Worm (Caenorhabditis elegans) whole organism, mixed stage, embryonic: ENCODE measurements around the gene str-264.
A peak's percentile ranks its signal among the peaks of the same experiment; 100 is the strongest.

Experiments
- M03D4.4 ChIP-seq: sonication (generic microtip); optimal IDR thresholded peaks from 2 replicates; lab custom pipeline; 2017; ENCODE audit warnings: mild to moderate bottlenecking, missing genetic modification characterization, missing compliant biosample characterization
- bed-3 ChIP-seq: fragments of 200-800 bp; sonication (Bioruptor generic); optimal IDR thresholded peaks from 3 replicates; lab custom pipeline; 2018; ENCODE audit warnings: mild to moderate bottlenecking, missing genetic modification characterization, moderate library complexity, missing compliant biosample characterization
- blmp-1 ChIP-seq: fragments of 150-350 bp; optimal IDR thresholded peaks from 2 replicates; lab custom pipeline; 2014; ENCODE audit warnings: missing biosample characterization, missing genetic modification characterization
- ceh-39 ChIP-seq: fragments of 150-350 bp; optimal IDR thresholded peaks from 2 replicates; lab custom pipeline; 2014; ENCODE audit warnings: missing biosample characterization, missing genetic modification characterization
- ceh-43 ChIP-seq: fragments of 200-800 bp; sonication (Bioruptor generic); optimal IDR thresholded peaks from 2 replicates; lab custom pipeline; 2018; ENCODE audit warnings: mild to moderate bottlenecking, missing genetic modification characterization, moderate library complexity, missing compliant biosample characterization
- ceh-83 ChIP-seq: fragments of 200-800 bp; sonication (Bioruptor generic); optimal IDR thresholded peaks from 2 replicates; lab custom pipeline; 2018; ENCODE audit warnings: mild to moderate bottlenecking, missing genetic modification characterization, missing compliant biosample characterization
- cnd-1 ChIP-seq: fragments of 200-800 bp; sonication (Bioruptor generic); optimal IDR thresholded peaks from 2 replicates; lab custom pipeline; 2018; ENCODE audit warnings: mild to moderate bottlenecking, missing genetic modification characterization, missing compliant biosample characterization
- drap-1 ChIP-seq: fragments of 200-800 bp; sonication (Bioruptor generic); optimal IDR thresholded peaks from 3 replicates; lab custom pipeline; 2018; ENCODE audit warnings: mild to moderate bottlenecking, missing genetic modification characterization, missing compliant biosample characterization
- elt-1 ChIP-seq: sonication (generic microtip); optimal IDR thresholded peaks from 2 replicates; lab custom pipeline; 2017; ENCODE audit warnings: missing genetic modification characterization, mild to moderate bottlenecking, missing compliant biosample characterization, antibody characterized with exemption, moderate library complexity, borderline replicate concordance; ENCODE audit not compliant: insufficient read depth
- flh-1 ChIP-seq: fragments of 200-800 bp; sonication (Bioruptor generic); optimal IDR thresholded peaks from 2 replicates; lab custom pipeline; 2018; ENCODE audit warnings: mild to moderate bottlenecking, missing genetic modification characterization, moderate library complexity, missing compliant biosample characterization
- ham-2 ChIP-seq: fragments of 200-800 bp; sonication (Bioruptor generic); optimal IDR thresholded peaks from 2 replicates; lab custom pipeline; 2018; ENCODE audit warnings: mild to moderate bottlenecking, missing genetic modification characterization, missing compliant biosample characterization
- hlh-1 ChIP-seq: fragments of 150-350 bp; optimal IDR thresholded peaks from 2 replicates; lab custom pipeline; 2014; ENCODE audit warnings: missing biosample characterization, missing genetic modification reagents, missing genetic modification characterization
- lin-13 ChIP-seq: fragments of 150-350 bp; optimal IDR thresholded peaks from 2 replicates; lab custom pipeline; 2014; ENCODE audit warnings: missing biosample characterization, missing genetic modification characterization
- lin-32 ChIP-seq: fragments of 200-800 bp; sonication (Bioruptor generic); optimal IDR thresholded peaks from 2 replicates; lab custom pipeline; 2018; ENCODE audit warnings: mild to moderate bottlenecking, missing genetic modification characterization, missing compliant biosample characterization
- mab-5 ChIP-seq: fragments of 150-350 bp; optimal IDR thresholded peaks from 2 replicates; lab custom pipeline; 2014; ENCODE audit warnings: missing biosample characterization, missing genetic modification characterization
- mep-1 ChIP-seq: fragments of 150-350 bp; optimal IDR thresholded peaks from 2 replicates; lab custom pipeline; 2017; ENCODE audit warnings: missing biosample characterization, missing genetic modification reagents, missing genetic modification characterization, inconsistent platforms
- mls-2 ChIP-seq: sonication (generic microtip); optimal IDR thresholded peaks from 2 replicates; lab custom pipeline; 2016; ENCODE audit warnings: mild to moderate bottlenecking, missing genetic modification characterization, moderate library complexity, missing compliant biosample characterization
- nhr-12 ChIP-seq: fragments of 150-350 bp; optimal IDR thresholded peaks from 2 replicates; lab custom pipeline; 2014; ENCODE audit warnings: missing biosample characterization, missing genetic modification characterization
- nhr-237 ChIP-seq: fragments of 150-350 bp; optimal IDR thresholded peaks from 2 replicates; lab custom pipeline; 2014; ENCODE audit warnings: missing biosample characterization, missing genetic modification characterization
- nhr-28 ChIP-seq: fragments of 150-350 bp; optimal IDR thresholded peaks from 2 replicates; lab custom pipeline; 2014; ENCODE audit warnings: missing biosample characterization, missing genetic modification characterization
- nhr-76 ChIP-seq: sonication (generic microtip); optimal IDR thresholded peaks from 2 replicates; lab custom pipeline; 2017; ENCODE audit warnings: missing biosample characterization, missing genetic modification characterization
- pha-4 ChIP-seq: fragments of 150-350 bp; optimal IDR thresholded peaks from 2 replicates; lab custom pipeline; 2018; ENCODE audit warnings: missing biosample characterization, missing genetic modification reagents, missing genetic modification characterization
- sem-2 ChIP-seq: fragments of 200-800 bp; sonication (Bioruptor generic); optimal IDR thresholded peaks from 2 replicates; lab custom pipeline; 2018; ENCODE audit warnings: mild to moderate bottlenecking, missing genetic modification characterization, missing compliant biosample characterization
- snpc-4 ChIP-seq: fragments of 150-350 bp; optimal IDR thresholded peaks from 2 replicates; lab custom pipeline; 2014; ENCODE audit warnings: missing biosample characterization, missing genetic modification characterization
- sptf-1 ChIP-seq: sonication (generic microtip); optimal IDR thresholded peaks from 2 replicates; lab custom pipeline; 2017; ENCODE audit warnings: mild to moderate bottlenecking, missing genetic modification characterization, moderate library complexity, missing compliant biosample characterization
- tbx-8 ChIP-seq: fragments of 200-800 bp; sonication (Bioruptor generic); optimal IDR thresholded peaks from 2 replicates; lab custom pipeline; 2018; ENCODE audit warnings: mild to moderate bottlenecking, missing genetic modification characterization, moderate library complexity, missing compliant biosample characterization
- unc-120 ChIP-seq: sonication (generic microtip); optimal IDR thresholded peaks from 2 replicates; lab custom pipeline; 2017; ENCODE audit warnings: missing genetic modification characterization, missing compliant biosample characterization; ENCODE audit not compliant: poor library complexity, severe bottlenecking
- unc-39 ChIP-seq: fragments of 150-350 bp; optimal IDR thresholded peaks from 2 replicates; lab custom pipeline; 2014; ENCODE audit warnings: missing biosample characterization, missing genetic modification characterization
- unc-62 ChIP-seq: fragments of 150-350 bp; optimal IDR thresholded peaks from 2 replicates; lab custom pipeline; 2014; ENCODE audit warnings: missing biosample characterization, missing genetic modification reagents, missing genetic modification characterization
- zip-8 ChIP-seq: fragments of 150-350 bp; optimal IDR thresholded peaks from 2 replicates; lab custom pipeline; 2014; ENCODE audit warnings: missing biosample characterization, missing genetic modification characterization
- ztf-11 ChIP-seq: fragments of 150-350 bp; optimal IDR thresholded peaks from 2 replicates; lab custom pipeline; 2014; ENCODE audit warnings: missing biosample characterization, missing genetic modification characterization

Gene str-264

DNA sequence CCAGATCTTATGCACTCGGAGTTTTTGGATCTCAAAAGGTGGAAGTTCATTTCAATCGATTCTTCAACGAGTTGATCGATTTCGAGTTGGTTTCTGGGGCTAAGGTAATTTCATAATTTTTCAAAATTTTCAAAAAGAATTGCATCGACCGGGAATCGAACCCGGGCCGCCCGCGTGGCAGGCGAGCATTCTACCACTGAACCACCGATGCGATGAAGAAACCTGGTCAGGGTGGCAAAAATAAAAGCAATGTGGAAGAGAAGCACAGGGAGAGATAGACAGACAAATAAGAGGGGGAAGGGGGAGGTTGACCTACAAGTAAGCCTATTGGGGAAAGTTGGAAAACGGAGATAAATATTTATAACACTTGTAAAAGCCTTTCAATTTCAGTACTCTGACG lies 12.7 kb upstream of the str-264 start:
- TF ChIP-seq elt-1 (tag; lab: Kevin White, UChicago) = no peak
- peak; percentile 42 for TF ChIP-seq bed-3
- no peak for TF ChIP-seq ztf-11 (tag; lab: Kevin White, UChicago)
- TF ChIP-seq cnd-1 = peak; percentile 72
- no peak for TF ChIP-seq unc-62 (GFP tag; lab: Kevin White, UChicago)
- no peak for TF ChIP-seq lin-13 (tag; lab: Kevin White, UChicago)
- peak; percentile 5 for TF ChIP-seq pha-4 (tag; lab: Kevin White, UChicago)
- peak; percentile 43 for TF ChIP-seq ham-2 (GFP tag; lab: Kevin White, UChicago)
- peak; percentile 3 for TF ChIP-seq sem-2 (GFP tag; lab: Kevin White, UChicago)
- peak; percentile 3 for TF ChIP-seq flh-1 (GFP tag; lab: Kevin White, UChicago)
- no peak for TF ChIP-seq unc-120 (tag; lab: Kevin White, UChicago)
- TF ChIP-seq ceh-43 (GFP tag; lab: Kevin White, UChicago) = peak; percentile 11
- peak; percentile 68 for TF ChIP-seq sptf-1 (tag; lab: Kevin White, UChicago)
- no peak for TF ChIP-seq lin-32 (GFP tag; lab: Kevin White, UChicago)
- peak; percentile 54 for TF ChIP-seq M03D4.4 (tag; lab: Kevin White, UChicago)
- TF ChIP-seq drap-1 (GFP tag; lab: Kevin White, UChicago) = peak; percentile 87
- peak; percentile 39 for TF ChIP-seq mls-2 (tag; lab: Kevin White, UChicago)

ce11 chrV:15503603-15504002 lies 11.2 kb upstream of the str-264 start:
- no peak for TF ChIP-seq ztf-11 (tag; lab: Kevin White, UChicago)

- TF ChIP-seq zip-8 (tag; lab: Kevin White, UChicago) (no peak), cnd-1 (no peak), drap-1 (GFP tag; lab: Kevin White, UChicago) (no peak), unc-39 (tag; lab: Kevin White, UChicago) (no peak), ceh-39 (tag; lab: Kevin White, UChicago) (no peak), nhr-12 (no peak), blmp-1 (tag; lab: Kevin White, UChicago) (no peak), unc-120 (tag; lab: Kevin White, UChicago) (no peak), bed-3 (no peak), elt-1 (tag; lab: Kevin White, UChicago) (no peak), ztf-11 (tag; lab: Kevin White, UChicago) (no peak)
Observed at ce11 chrV:15499099-15499498, 6.7 kb upstream of the str-264 start.

DNA sequence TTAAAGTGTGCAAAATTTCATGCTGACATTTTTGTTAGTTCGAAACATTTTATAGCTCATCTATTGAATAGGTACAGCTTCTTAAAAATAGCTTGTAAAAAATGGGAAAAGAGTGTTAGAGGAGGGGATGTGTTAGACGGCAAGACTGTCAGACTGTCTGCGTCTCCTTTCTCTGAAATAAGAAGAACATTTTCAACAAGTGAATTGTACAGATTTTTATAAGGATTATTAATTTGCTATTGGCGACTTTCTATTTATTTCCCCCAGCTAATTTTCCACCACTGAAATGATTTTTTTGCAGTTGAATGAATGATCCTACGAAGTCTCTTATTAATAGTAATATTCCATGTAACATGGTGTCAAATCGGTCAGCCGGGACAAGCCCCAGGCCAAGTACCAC lies 6.0 kb upstream of the str-264 start, which contains the start of gene C06B8.7:
Gene C06B8.7 (plus strand): TSS at position 301 of the 400 bp plus-strand sequence.
- TF ChIP-seq M03D4.4 (tag; lab: Kevin White, UChicago) (no peak), ceh-83 (GFP tag; lab: Kevin White, UChicago) (no peak), ztf-11 (tag; lab: Kevin White, UChicago) (no peak), unc-39 (tag; lab: Kevin White, UChicago) (no peak), mls-2 (tag; lab: Kevin White, UChicago) (no peak), hlh-1 (tag; lab: Kevin White, UChicago) (no peak), mep-1 (no peak), pha-4 (tag; lab: Kevin White, UChicago) (no peak), mab-5 (no peak), ceh-43 (GFP tag; lab: Kevin White, UChicago) (no peak), ham-2 (GFP tag; lab: Kevin White, UChicago) (no peak), zip-8 (tag; lab: Kevin White, UChicago) (no peak), sptf-1 (tag; lab: Kevin White, UChicago) (no peak), tbx-8 (GFP tag; lab: Kevin White, UChicago) (no peak), nhr-12 (no peak), nhr-237 (no peak), unc-62 (GFP tag; lab: Kevin White, UChicago) (no peak)
- TF ChIP-seq, all 35 proteins: peak for 0

ce11 chrV:15497731-15498130 lies 5.3 kb upstream of the str-264 start:
- peak; percentile 100 for TF ChIP-seq pha-4 (tag; lab: Kevin White, UChicago)
- peak; percentile 66 for TF ChIP-seq ham-2 (GFP tag; lab: Kevin White, UChicago)
- TF ChIP-seq nhr-28 = no peak
- no peak for TF ChIP-seq snpc-4 (tag; lab: Kevin White, UChicago)
- no peak for TF ChIP-seq tbx-8 (GFP tag; lab: Kevin White, UChicago)
- TF ChIP-seq lin-13 (tag; lab: Kevin White, UChicago) = peak; percentile 4
- no peak for TF ChIP-seq zip-8 (tag; lab: Kevin White, UChicago)
- TF ChIP-seq cnd-1 = peak; percentile 17
- TF ChIP-seq sem-2 (GFP tag; lab: Kevin White, UChicago) = no peak
- TF ChIP-seq nhr-76 (tag; lab: Kevin White, UChicago) = no peak
- TF ChIP-seq, all 35 proteins: peak for 4
